Fruit fly (Drosophila melanogaster): ENCODE data around the gene spen.

DNA sequence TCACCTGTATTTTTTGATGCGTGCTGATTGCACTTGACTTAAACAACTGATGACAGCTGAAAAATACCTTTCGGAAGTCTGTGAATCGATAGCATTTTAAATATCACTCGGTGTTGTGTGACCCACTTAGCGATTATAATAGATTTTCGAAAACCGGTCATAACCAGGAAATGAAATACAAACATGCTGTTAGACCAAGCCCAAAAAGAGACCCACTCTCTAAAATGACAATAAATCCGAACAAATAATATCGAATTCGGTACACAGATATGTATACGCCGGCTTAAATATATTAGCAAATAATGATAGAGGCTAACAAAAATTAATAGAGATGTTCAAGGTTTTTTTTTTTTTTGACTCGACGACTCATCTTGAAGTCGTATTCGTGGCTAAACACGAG is 16.9 kb downstream of the spen start:
- TF ChIP-seq psq (optimal IDR thresholded peaks at IDR 0.05) (no peak), Sin3A (optimal IDR thresholded peaks at IDR 0.05) (no peak)
